Worm (Caenorhabditis elegans) whole organism, L4 larva: Measurements from ENCODE around the gene F36H5.18.

ENCODE experiments used
- ces-1 ChIP-seq: fragments of 150-350 bp; sonication (generic microtip); optimal IDR thresholded peaks from 4 replicates; lab custom pipeline; 2014; ENCODE audit warnings: missing biosample characterization, missing genetic modification reagents, missing genetic modification characterization
- ctbp-1 ChIP-seq: fragments of 200-800 bp; sonication (Bioruptor generic); IDR thresholded peaks from 2 replicates; pipeline ENCODE4 v1.3.6; 2022; ENCODE audit warnings: missing genetic modification reagents, missing genetic modification characterization, missing compliant biosample characterization
- nhr-48 ChIP-seq: sonication (generic microtip); optimal IDR thresholded peaks from 2 replicates; lab custom pipeline; 2016; ENCODE audit warnings: mild to moderate bottlenecking, missing genetic modification characterization, missing compliant biosample characterization
- zfp-3 ChIP-seq: fragments of 200-800 bp; sonication (Bioruptor generic); conservative IDR thresholded peaks from 2 replicates; pipeline ENCODE4 v1.3.6; 2022; ENCODE audit warnings: missing genetic modification reagents, missing genetic modification characterization, missing compliant biosample characterization

- no peak for TF ChIP-seq nhr-48
- no peak for TF ChIP-seq ctbp-1
- TF ChIP-seq zfp-3 (GFP tag; lab: Robert Waterston, UW) = no peak
- no peak for TF ChIP-seq ces-1 (GFP tag; lab: Kevin White, UChicago)
These were observed 40.5 kb upstream of the F36H5.18 start, which contains the start of gene fbxb-48 for ce11 chrII:1719153-1719552.
